Worm (Caenorhabditis elegans) whole organism, early embryonic: Measurements from ENCODE around the gene ekl-5.

Experiments used
- ama-1 ChIP-seq: fragments of 150-350 bp; optimal IDR thresholded peaks from 2 replicates; lab custom pipeline; 2014
- ets-7 ChIP-seq: sonication (generic microtip); optimal IDR thresholded peaks from 2 replicates; lab custom pipeline; 2016; ENCODE audit warnings: missing genotype, missing genetic modification characterization, missing compliant biosample characterization
- tbx-37 ChIP-seq: fragments of 200-800 bp; sonication (Bioruptor generic); conservative IDR thresholded peaks from 2 replicates; pipeline ENCODE4 v1.3.6; 2022; ENCODE audit warnings: missing genetic modification reagents, missing genetic modification characterization, missing compliant biosample characterization
- tra-4 ChIP-seq: sonication (generic microtip); optimal IDR thresholded peaks from 2 replicates; lab custom pipeline; 2017; ENCODE audit warnings: missing genetic modification characterization, missing compliant biosample characterization

ce11 chrX:13948167-13948566 is 31.2 kb upstream of the ekl-5 start:
- TF ChIP-seq tra-4 (tag; lab: Kevin White, UChicago), result no peak
- TF ChIP-seq ets-7 (tag; lab: Kevin White, UChicago), result no peak
- TF ChIP-seq ama-1, result no peak
- TF ChIP-seq tbx-37 (GFP tag; lab: Robert Waterston, UW), result no peak
